Worm (Caenorhabditis elegans): ENCODE measurements around the gene clec-177.

DNA sequence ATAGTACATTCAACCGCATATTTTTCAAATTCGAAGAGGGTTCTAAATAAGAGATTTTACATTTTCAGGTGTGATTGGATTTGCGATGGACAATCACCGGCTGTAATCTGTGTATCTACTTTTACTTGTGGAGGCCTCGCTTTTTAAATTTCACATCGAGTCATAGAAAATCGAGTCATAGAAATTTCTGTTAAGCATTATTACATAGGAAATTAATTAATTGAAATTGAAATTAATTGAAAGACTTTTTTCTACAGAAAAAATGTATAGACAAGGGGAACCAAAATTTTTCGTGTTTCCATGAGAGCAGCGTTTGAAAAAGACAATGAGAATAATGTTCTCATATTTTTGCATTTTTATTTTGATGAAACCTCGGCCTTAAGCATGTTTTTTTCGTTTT is 2.6 kb upstream of the clec-177 start, which contains the start of gene clec-176:
- TF ChIP-seq tbx-8 (GFP tag; optimal IDR thresholded peaks at IDR 0.05), result no peak
- no peak for TF ChIP-seq mab-5 (tag; optimal IDR thresholded peaks at IDR 0.05)
- TF ChIP-seq elt-1 (tag; optimal IDR thresholded peaks at IDR 0.05; ENCODE audit: borderline replicate concordance, insufficient read depth), result no peak

Measured in whole organism, mixed stage, embryonic.